Worm (Caenorhabditis elegans) whole organism, late embryonic: ENCODE results near the gene flp-26.

ENCODE experiments used
- K02D7.2 ChIP-seq: sonication (generic microtip); optimal IDR thresholded peaks from 2 replicates; lab custom pipeline; 2017; ENCODE audit warnings: mild to moderate bottlenecking, missing genetic modification characterization, missing compliant biosample characterization
- che-1 ChIP-seq: sonication (generic microtip); optimal IDR thresholded peaks from 2 replicates; lab custom pipeline; 2016; ENCODE audit warnings: mild to moderate bottlenecking, missing genetic modification characterization, missing compliant biosample characterization
- hlh-6 ChIP-seq: sonication (generic microtip); optimal IDR thresholded peaks from 2 replicates; lab custom pipeline; 2016; ENCODE audit warnings: missing genotype, missing genetic modification characterization, missing compliant biosample characterization
- nhr-11 ChIP-seq: fragments of 150-350 bp; optimal IDR thresholded peaks from 2 replicates; lab custom pipeline; 2014; ENCODE audit warnings: missing biosample characterization, missing genetic modification characterization
- pat-9 ChIP-seq: fragments of 200-800 bp; sonication (Bioruptor generic); optimal IDR thresholded peaks from 2 replicates; lab custom pipeline; 2018; ENCODE audit warnings: mild to moderate bottlenecking, missing genetic modification characterization, moderate library complexity, missing compliant biosample characterization
- tbx-2 ChIP-seq: sonication (generic microtip); optimal IDR thresholded peaks from 2 replicates; lab custom pipeline; 2016; ENCODE audit warnings: missing genetic modification characterization, missing compliant biosample characterization

DNA sequence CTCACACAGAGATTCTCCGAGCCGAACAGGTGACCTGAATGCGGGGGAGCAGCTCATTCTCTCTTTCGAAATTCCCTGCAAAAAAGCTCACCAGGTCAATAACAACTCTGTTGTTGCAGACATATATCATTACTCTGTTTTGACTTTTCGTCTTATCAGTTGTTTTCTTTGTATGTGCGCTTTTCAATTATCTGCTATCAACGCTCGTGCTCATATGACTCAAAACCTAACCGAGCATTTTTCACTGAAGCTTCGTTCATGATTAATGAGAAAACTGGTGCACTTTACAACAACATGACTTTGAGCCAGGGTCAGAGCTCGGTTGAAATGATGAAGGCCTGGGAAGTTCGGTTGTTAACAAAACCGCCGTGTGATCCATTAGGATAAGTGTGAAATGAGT lies 47.5 kb downstream of the flp-26 start:
- TF ChIP-seq pat-9 (tag; lab: Kevin White, UChicago) (no peak), K02D7.2 (tag; lab: Kevin White, UChicago) (no peak), tbx-2 (tag; lab: Kevin White, UChicago) (no peak), nhr-11 (tag; lab: Kevin White, UChicago) (no peak), hlh-6 (no peak), che-1 (tag; lab: Kevin White, UChicago) (no peak)
